Fruit fly (Drosophila melanogaster) whole organism, adult: ENCODE results near the gene opa.
A peak's percentile ranks its signal among the peaks of the same experiment; 100 is the strongest.

Experiments used
- CG12768 ChIP-seq: fragments of 200-800 bp; sonication (Bioruptor generic); optimal IDR thresholded peaks from 2 replicates; lab custom pipeline; 2017; ENCODE audit warnings: missing biosample characterization, missing genetic modification characterization, mild to moderate bottlenecking, moderate library complexity, missing genetic modification reagents
- CG5204 ChIP-seq: fragments of 200-800 bp; sonication (Bioruptor generic); optimal IDR thresholded peaks from 2 replicates; lab custom pipeline; 2016; ENCODE audit warnings: missing biosample characterization, missing genetic modification characterization
- Hr96 ChIP-seq: fragments of 200-800 bp; sonication (Bioruptor generic); optimal IDR thresholded peaks from 2 replicates; lab custom pipeline; 2016; ENCODE audit warnings: missing biosample characterization, missing genetic modification characterization
- cnc ChIP-seq, 2 experiments: fragments of >200 bp; optimal IDR thresholded peaks; 2 replicates each; lab custom pipeline; 2017
- ovo ChIP-seq: fragments of 200-800 bp; sonication (Bioruptor generic); optimal IDR thresholded peaks from 2 replicates; lab custom pipeline; 2016; ENCODE audit warnings: missing biosample characterization, missing genetic modification characterization
- pad ChIP-seq: fragments of 200-800 bp; sonication (Bioruptor generic); optimal IDR thresholded peaks from 3 replicates; lab custom pipeline; 2017; ENCODE audit warnings: missing biosample characterization, missing genetic modification characterization, mild to moderate bottlenecking, moderate library complexity, missing genetic modification reagents
- tj ChIP-seq: fragments of 200-800 bp; sonication (Bioruptor generic); optimal IDR thresholded peaks from 3 replicates; lab custom pipeline; 2017; ENCODE audit warnings: missing biosample characterization, mild to moderate bottlenecking, missing genetic modification characterization, moderate library complexity

- TF ChIP-seq tj (GFP tag; lab: Kevin White, UChicago) (peak; percentile 72), cnc (optimal IDR thresholded peaks at IDR 0.05; lab: Kevin White, UChicago) (no peak), CG12768 (no peak), Hr96 (GFP tag; lab: Kevin White, UChicago) (no peak), pad (no peak), CG5204 (GFP tag; lab: Kevin White, UChicago) (no peak), ovo (GFP tag; lab: Kevin White, UChicago) (no peak)
These were observed 48.4 kb upstream of the opa start for dm6 chr3R:4804126-4804649.
